Worm (Caenorhabditis elegans) whole organism, L1 larva: ENCODE data around the gene mrp-6.

Experiments
- C34B4.2 ChIP-seq: sonication (generic microtip); optimal IDR thresholded peaks from 2 replicates; lab custom pipeline; 2017; ENCODE audit warnings: mild to moderate bottlenecking, missing genetic modification characterization, missing compliant biosample characterization
- F16B12.6 ChIP-seq: fragments of 150-350 bp; optimal IDR thresholded peaks from 2 replicates; lab custom pipeline; 2014; ENCODE audit warnings: missing biosample characterization, missing genetic modification characterization
- Y116A8C.19 ChIP-seq: sonication (generic microtip); optimal IDR thresholded peaks from 2 replicates; lab custom pipeline; 2016; ENCODE audit warnings: missing compliant biosample characterization, missing genetic modification characterization, borderline replicate concordance
- aha-1 ChIP-seq: fragments of 150-350 bp; optimal IDR thresholded peaks from 2 replicates; lab custom pipeline; 2014; ENCODE audit warnings: missing biosample characterization, missing genetic modification characterization
- alr-1 ChIP-seq: fragments of 200-800 bp; sonication (Bioruptor generic); optimal IDR thresholded peaks from 2 replicates; lab custom pipeline; 2018; ENCODE audit warnings: borderline replicate concordance, mild to moderate bottlenecking, missing genetic modification characterization, missing compliant biosample characterization
- ama-1 ChIP-seq: fragments of 150-350 bp; optimal IDR thresholded peaks from 2 replicates; lab custom pipeline; 2014
- blmp-1 ChIP-seq: fragments of 150-350 bp; optimal IDR thresholded peaks from 2 replicates; lab custom pipeline; 2014; ENCODE audit warnings: missing biosample characterization, missing genetic modification characterization
- ceh-88 ChIP-seq: fragments of 200-800 bp; sonication (Bioruptor generic); IDR thresholded peaks from 2 replicates; pipeline ENCODE4 v1.3.6; 2022; ENCODE audit warnings: missing genetic modification characterization, missing compliant biosample characterization
- ces-1 ChIP-seq: fragments of 150-350 bp; optimal IDR thresholded peaks from 2 replicates; lab custom pipeline; 2014; ENCODE audit warnings: missing biosample characterization, missing genetic modification reagents, missing genetic modification characterization
- dpl-1 ChIP-seq, 3 experiments: fragments of 150-350 bp in 2 of 3; sonication (generic microtip) in 1 of 3; optimal IDR thresholded peaks; 2 replicates each; lab custom pipeline; 2014 to 2017; ENCODE audit warnings: missing biosample characterization in 3 of 3, missing genetic modification characterization in 3 of 3, missing genetic modification reagents in 3 of 3
- dsc-1 ChIP-seq: sonication (generic microtip); optimal IDR thresholded peaks from 2 replicates; lab custom pipeline; 2016; ENCODE audit warnings: mild to moderate bottlenecking, missing genetic modification characterization, missing compliant biosample characterization
- efl-1 ChIP-seq, 4 experiments: fragments of 150-350 bp; optimal IDR thresholded peaks in 3 of 4; peaks in 1 of 4; 1 replicate in 1 of 4; 2 replicates in 3 of 4; lab custom pipeline; 2014; ENCODE audit warnings: missing biosample characterization in 2 of 4, missing genetic modification characterization in 2 of 4, missing genetic modification reagents in 2 of 4
- efl-3 ChIP-seq: fragments of 200-800 bp; sonication (Bioruptor generic); optimal IDR thresholded peaks from 2 replicates; lab custom pipeline; 2018; ENCODE audit warnings: mild to moderate bottlenecking, missing genetic modification characterization, missing compliant biosample characterization
- egl-27 ChIP-seq, 2 experiments: fragments of 150-350 bp in 1 of 2; sonication (generic microtip); optimal IDR thresholded peaks; 3 replicates each; lab custom pipeline; 2017 to 2018; ENCODE audit warnings: missing biosample characterization in 2 of 2, missing genetic modification characterization in 2 of 2, missing genetic modification reagents in 2 of 2
- elt-2 ChIP-seq: sonication (generic microtip); optimal IDR thresholded peaks from 2 replicates; lab custom pipeline; 2016; ENCODE audit warnings: missing genetic modification characterization, mild to moderate bottlenecking, inconsistent platforms, missing compliant biosample characterization, missing genetic modification reagents
- elt-3 ChIP-seq, 6 experiments: fragments of 150-350 bp in 1 of 6; sonication (generic microtip); optimal IDR thresholded peaks; 2 replicates each; lab custom pipeline; 2017 to 2018; ENCODE audit warnings: missing biosample characterization in 6 of 6, missing genetic modification characterization in 6 of 6, inconsistent platforms in 1 of 6
- ets-5 ChIP-seq: fragments of 200-800 bp; sonication (Bioruptor generic); IDR thresholded peaks from 2 replicates; pipeline ENCODE4 v1.3.6; 2022; ENCODE audit warnings: missing genetic modification characterization, missing compliant biosample characterization
- fkh-10 ChIP-seq: sonication (generic microtip); optimal IDR thresholded peaks from 2 replicates; lab custom pipeline; 2017; ENCODE audit warnings: missing biosample characterization, missing genetic modification reagents, missing genetic modification characterization
- fkh-4 ChIP-seq: sonication (generic microtip); optimal IDR thresholded peaks from 2 replicates; lab custom pipeline; 2016; ENCODE audit warnings: missing compliant biosample characterization, missing genetic modification characterization, borderline replicate concordance
- grh-1 ChIP-seq: fragments of 200-800 bp; sonication (Bioruptor generic); IDR thresholded peaks from 2 replicates; pipeline ENCODE4 v1.3.6; 2022; ENCODE audit warnings: missing genetic modification reagents, missing genetic modification characterization, missing compliant biosample characterization
- irx-1 ChIP-seq: sonication (generic microtip); optimal IDR thresholded peaks from 2 replicates; lab custom pipeline; 2016; ENCODE audit warnings: missing genetic modification characterization, missing compliant biosample characterization
- lin-14 ChIP-seq: fragments of 200-800 bp; sonication (Bioruptor generic); optimal IDR thresholded peaks from 2 replicates; lab custom pipeline; 2018; ENCODE audit warnings: mild to moderate bottlenecking, missing genetic modification characterization, moderate library complexity, missing compliant biosample characterization
- lin-15B ChIP-seq: fragments of 150-350 bp; sonication (generic microtip); optimal IDR thresholded peaks from 3 replicates; lab custom pipeline; 2014; ENCODE audit warnings: missing biosample characterization, missing genetic modification characterization
- lin-35 ChIP-seq, 2 experiments: fragments of 150-350 bp; optimal IDR thresholded peaks; 2 replicates each; lab custom pipeline; 2014; ENCODE audit warnings: missing biosample characterization in 2 of 2, missing genetic modification characterization in 2 of 2, missing genetic modification reagents in 2 of 2
- lin-39 ChIP-seq: fragments of 150-350 bp; optimal IDR thresholded peaks from 2 replicates; lab custom pipeline; 2014; ENCODE audit warnings: missing biosample characterization, missing genetic modification reagents, missing genetic modification characterization
- lir-3 ChIP-seq: sonication (generic microtip); optimal IDR thresholded peaks from 2 replicates; lab custom pipeline; 2016; ENCODE audit warnings: mild to moderate bottlenecking, missing genetic modification characterization, moderate library complexity, missing compliant biosample characterization; ENCODE audit not compliant: poor library complexity
- mab-9 ChIP-seq: fragments of 200-800 bp; sonication (Bioruptor generic); IDR thresholded peaks from 2 replicates; pipeline ENCODE4 v1.3.6; 2022; ENCODE audit warnings: missing genetic modification reagents, missing genetic modification characterization, missing compliant biosample characterization
- mef-2 ChIP-seq: fragments of 150-350 bp; optimal IDR thresholded peaks from 2 replicates; lab custom pipeline; 2014; ENCODE audit warnings: missing biosample characterization, missing genetic modification characterization
- nhr-11 ChIP-seq: fragments of 150-350 bp; optimal IDR thresholded peaks from 2 replicates; lab custom pipeline; 2014; ENCODE audit warnings: missing biosample characterization, missing genetic modification characterization
- nhr-19 ChIP-seq: fragments of 200-800 bp; sonication (Bioruptor generic); conservative IDR thresholded peaks from 2 replicates; pipeline ENCODE4 v1.3.6; 2022; ENCODE audit warnings: missing genetic modification characterization, missing compliant biosample characterization
- nhr-20 ChIP-seq: sonication (generic microtip); optimal IDR thresholded peaks from 2 replicates; lab custom pipeline; 2016; ENCODE audit warnings: mild to moderate bottlenecking, missing genetic modification characterization, missing compliant biosample characterization
- nhr-237 ChIP-seq: fragments of 150-350 bp; optimal IDR thresholded peaks from 2 replicates; lab custom pipeline; 2014; ENCODE audit warnings: missing biosample characterization, missing genetic modification characterization
- nhr-28 ChIP-seq: fragments of 150-350 bp; optimal IDR thresholded peaks from 2 replicates; lab custom pipeline; 2014; ENCODE audit warnings: missing biosample characterization, missing genetic modification characterization
- nhr-47 ChIP-seq: sonication (generic microtip); optimal IDR thresholded peaks from 2 replicates; lab custom pipeline; 2016; ENCODE audit warnings: mild to moderate bottlenecking, missing genetic modification characterization, moderate library complexity, missing compliant biosample characterization
- nhr-76 ChIP-seq: sonication (generic microtip); optimal IDR thresholded peaks from 2 replicates; lab custom pipeline; 2017; ENCODE audit warnings: missing biosample characterization, missing genetic modification characterization
- nhr-77 ChIP-seq: fragments of 150-350 bp; optimal IDR thresholded peaks from 2 replicates; lab custom pipeline; 2014; ENCODE audit warnings: missing biosample characterization, missing genetic modification characterization
- nhr-85 ChIP-seq: sonication (generic microtip); peaks from one replicate; lab custom pipeline; 2016; ENCODE audit warnings: missing genetic modification characterization, inconsistent platforms, missing compliant biosample characterization
- pag-3 ChIP-seq: sonication (generic microtip); optimal IDR thresholded peaks from 2 replicates; lab custom pipeline; 2017; ENCODE audit warnings: missing genetic modification characterization, mild to moderate bottlenecking, missing compliant biosample characterization, antibody characterized with exemption, borderline replicate concordance; ENCODE audit not compliant: insufficient read depth
- pax-3 ChIP-seq: fragments of 200-800 bp; sonication (Bioruptor generic); optimal IDR thresholded peaks from 2 replicates; lab custom pipeline; 2018; ENCODE audit warnings: mild to moderate bottlenecking, missing genetic modification characterization, moderate library complexity, missing compliant biosample characterization
- skn-1 ChIP-seq: fragments of 150-350 bp; optimal IDR thresholded peaks from 2 replicates; lab custom pipeline; 2014; ENCODE audit warnings: missing biosample characterization, missing genetic modification characterization
- sox-4 ChIP-seq: sonication (generic microtip); optimal IDR thresholded peaks from 2 replicates; lab custom pipeline; 2016; ENCODE audit warnings: missing genetic modification characterization, missing compliant biosample characterization
- swsn-7 ChIP-seq: sonication (generic microtip); optimal IDR thresholded peaks from 2 replicates; lab custom pipeline; 2016; ENCODE audit warnings: missing genetic modification characterization, missing compliant biosample characterization
- tlp-1 ChIP-seq: fragments of 150-350 bp; optimal IDR thresholded peaks from 2 replicates; lab custom pipeline; 2014; ENCODE audit warnings: missing biosample characterization, missing genetic modification characterization
- unc-130 ChIP-seq: fragments of 150-350 bp; optimal IDR thresholded peaks from 2 replicates; lab custom pipeline; 2017; ENCODE audit warnings: missing biosample characterization, missing genetic modification characterization, inconsistent platforms
- unc-62 ChIP-seq: fragments of 150-350 bp; optimal IDR thresholded peaks from 2 replicates; lab custom pipeline; 2014; ENCODE audit warnings: missing biosample characterization, missing genetic modification reagents, missing genetic modification characterization
- unc-86 ChIP-seq: sonication (generic microtip); optimal IDR thresholded peaks from 2 replicates; lab custom pipeline; 2016; ENCODE audit warnings: missing genetic modification characterization, missing compliant biosample characterization
- vab-15 ChIP-seq: sonication (generic microtip); optimal IDR thresholded peaks from 2 replicates; lab custom pipeline; 2017; ENCODE audit warnings: missing genotype, mild to moderate bottlenecking, missing genetic modification characterization, missing compliant biosample characterization
- ztf-4 ChIP-seq: fragments of 150-350 bp; optimal IDR thresholded peaks from 2 replicates; lab custom pipeline; 2014; ENCODE audit warnings: missing biosample characterization, missing genetic modification characterization

mrp-6 gene

DNA sequence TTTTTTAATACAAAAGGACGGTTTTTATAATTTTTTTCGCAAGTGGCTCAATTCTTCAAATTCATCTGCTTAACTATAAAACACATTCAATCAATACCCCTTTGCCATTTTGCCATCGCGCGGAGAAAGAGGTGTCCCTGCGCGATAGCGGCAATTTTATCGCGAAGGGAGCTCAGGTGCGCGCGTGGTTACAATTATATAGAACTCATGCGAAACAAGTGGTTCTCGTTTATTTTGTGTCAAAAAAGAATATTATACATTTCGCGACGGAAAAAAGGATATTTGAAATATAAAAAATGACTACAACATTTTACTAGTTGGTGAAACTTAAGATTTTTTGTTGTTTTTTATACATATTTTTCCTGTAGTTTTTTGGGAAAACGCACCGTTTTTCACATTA lies 22.6 kb upstream of the mrp-6 start (continued):
- TF ChIP-seq alr-1 (tag; lab: Kevin White, UChicago) = no peak
- peak; percentile 42 for TF ChIP-seq Y116A8C.19
- TF ChIP-seq tlp-1 (tag; lab: Kevin White, UChicago) = no peak
- peak; percentile 95 for TF ChIP-seq unc-130 (tag; lab: Kevin White, UChicago)
- TF ChIP-seq ceh-88 (GFP tag; lab: Robert Waterston, UW) = peak; percentile 98
- TF ChIP-seq ztf-4 = peak; percentile 99
- TF ChIP-seq nhr-20 (tag; lab: Kevin White, UChicago) = peak; percentile 99
- no peak for TF ChIP-seq pag-3 (tag; lab: Kevin White, UChicago)
- TF ChIP-seq F16B12.6 = peak; percentile 59
- peak; percentile 75 to 99 (median 90) for TF ChIP-seq elt-3 (tag; optimal IDR thresholded peaks at IDR 0.05; lab: Kevin White, UChicago)
- TF ChIP-seq dpl-1 (GFP tag; optimal IDR thresholded peaks at IDR 0.05; lab: Kevin White, UChicago) = peak; percentile 56 to 71 (median 61)
- TF ChIP-seq efl-3 (GFP tag; lab: Kevin White, UChicago) = peak; percentile 95
- TF ChIP-seq egl-27 (tag; optimal IDR thresholded peaks at IDR 0.05; lab: Kevin White, UChicago) = peak; percentile 91 to 93
- TF ChIP-seq unc-62 (GFP tag; lab: Kevin White, UChicago) = peak; percentile 34
- peak; percentile 99 for TF ChIP-seq lin-39 (tag; lab: Kevin White, UChicago)
- TF ChIP-seq sox-4 (tag; lab: Kevin White, UChicago) = peak; percentile 100
- TF ChIP-seq ama-1 (lab: Kevin White, UChicago) = peak; percentile 27
- TF ChIP-seq lin-35 (GFP tag; optimal IDR thresholded peaks at IDR 0.05; lab: Kevin White, UChicago) = peak; percentile 72 to 91
- peak; percentile 99 for TF ChIP-seq swsn-7 (tag; lab: Kevin White, UChicago)
- peak; percentile 99 for TF ChIP-seq skn-1 (tag; lab: Kevin White, UChicago)
- TF ChIP-seq lin-14 (GFP tag; lab: Kevin White, UChicago) = peak; percentile 99
- peak; percentile 99 for TF ChIP-seq nhr-11 (tag; lab: Kevin White, UChicago)
- peak; percentile 15 for TF ChIP-seq nhr-28 (tag; lab: Kevin White, UChicago)
- TF ChIP-seq nhr-237 (tag; lab: Kevin White, UChicago) = peak; percentile 100
- TF ChIP-seq nhr-76 = peak; percentile 95
- peak; percentile 97 for TF ChIP-seq grh-1
- peak; percentile 92; the same call in 1 of the 2 replicates for TF ChIP-seq ets-5 (GFP tag; lab: Robert Waterston, UW)
- peak; percentile 98 for TF ChIP-seq mab-9 (GFP tag; lab: Robert Waterston, UW)
- TF ChIP-seq dsc-1 = peak; percentile 100
- peak; percentile 100 for TF ChIP-seq nhr-47 (tag; lab: Kevin White, UChicago)
- TF ChIP-seq blmp-1 = peak; percentile 42
- TF ChIP-seq fkh-10 (GFP tag; lab: Kevin White, UChicago) = peak; percentile 100

DNA sequence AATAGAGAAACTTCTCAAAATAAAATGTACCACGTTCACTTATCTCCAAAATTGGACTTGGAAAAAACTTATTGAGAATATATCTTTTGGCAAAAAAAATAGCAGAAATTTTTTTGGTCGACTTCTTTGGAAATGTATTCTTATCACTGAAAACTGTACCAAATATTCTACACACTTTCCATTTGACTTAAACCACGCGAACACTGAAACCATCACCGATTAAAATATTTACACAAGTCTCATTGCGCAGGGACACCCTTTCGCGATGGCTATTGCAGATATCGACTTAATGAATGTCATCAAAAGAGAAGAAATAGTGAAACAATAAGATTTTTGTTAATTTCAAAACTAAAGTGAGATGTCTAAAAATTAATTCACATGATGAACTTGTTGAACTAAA lies 21.9 kb upstream of the mrp-6 start:
- no peak for TF ChIP-seq nhr-11 (tag; lab: Kevin White, UChicago)
- no peak for TF ChIP-seq ceh-88 (GFP tag; lab: Robert Waterston, UW)
- no peak for TF ChIP-seq nhr-77 (tag; lab: Kevin White, UChicago)
- no peak for TF ChIP-seq C34B4.2
- peak in 2 of 6 experiments; percentile 47 to 52 for TF ChIP-seq elt-3 (tag; optimal IDR thresholded peaks at IDR 0.05; lab: Kevin White, UChicago)
- TF ChIP-seq lin-35 (GFP tag; optimal IDR thresholded peaks at IDR 0.05; lab: Kevin White, UChicago) = peak in 1 of 2 experiments; percentile 75
- peak; percentile 5 for TF ChIP-seq pax-3 (tag; lab: Kevin White, UChicago)
- no peak for TF ChIP-seq unc-86 (tag; lab: Kevin White, UChicago)
- TF ChIP-seq lir-3 (tag; lab: Kevin White, UChicago) = peak; percentile 22
- no peak for TF ChIP-seq nhr-47 (tag; lab: Kevin White, UChicago)
- TF ChIP-seq nhr-19 (GFP tag; lab: Robert Waterston, UW) = no peak; the same call in 1 of the 2 replicates
- no peak for TF ChIP-seq blmp-1
- no peak for TF ChIP-seq vab-15 (tag; lab: Kevin White, UChicago)
- TF ChIP-seq lin-39 (tag; lab: Kevin White, UChicago) = no peak
- TF ChIP-seq dsc-1 = no peak
- no peak for TF ChIP-seq fkh-10 (GFP tag; lab: Kevin White, UChicago)
- TF ChIP-seq grh-1 = 0 out of 2 replicates have a peak, but pooled peaks have one; percentile 33
- no peak for TF ChIP-seq tlp-1 (tag; lab: Kevin White, UChicago)
- TF ChIP-seq lin-15B (tag; lab: Kevin White, UChicago) = no peak
- no peak for TF ChIP-seq unc-62 (GFP tag; lab: Kevin White, UChicago)
- TF ChIP-seq ces-1 (GFP tag; lab: Kevin White, UChicago) = no peak
- peak; percentile 40 for TF ChIP-seq elt-2 (tag; lab: Kevin White, UChicago)
- no peak for TF ChIP-seq irx-1 (tag; lab: Kevin White, UChicago)
- no peak for TF ChIP-seq sox-4 (tag; lab: Kevin White, UChicago)
- no peak for TF ChIP-seq aha-1 (tag; lab: Kevin White, UChicago)
- no peak for TF ChIP-seq nhr-20 (tag; lab: Kevin White, UChicago)
- no peak for TF ChIP-seq mef-2 (tag; lab: Kevin White, UChicago)
- TF ChIP-seq efl-1 (optimal IDR thresholded peaks at IDR 0.05; lab: Kevin White, UChicago) = peak in 1 of 2 experiments; percentile 22
- TF ChIP-seq efl-1 (GFP tag; optimal IDR thresholded peaks at IDR 0.05 in 1 of 2; lab: Kevin White, UChicago) = peak in 1 of 2 experiments; percentile 42
- no peak for TF ChIP-seq Y116A8C.19
- no peak for TF ChIP-seq nhr-85 (tag; lab: Kevin White, UChicago)
- TF ChIP-seq fkh-4 (tag; lab: Kevin White, UChicago) = no peak
- no peak for TF ChIP-seq unc-130 (tag; lab: Kevin White, UChicago)
